Worm (Caenorhabditis elegans) whole organism, L4 larva: ENCODE results near the gene oig-5.

Source experiments
- ama-1 ChIP-seq: fragments of 150-350 bp; optimal IDR thresholded peaks from 2 replicates; lab custom pipeline; 2014; ENCODE audit warnings: inconsistent platforms, mixed read lengths
- dmd-6 ChIP-seq: fragments of 200-800 bp; sonication (Bioruptor generic); IDR thresholded peaks from 2 replicates; pipeline ENCODE4 v1.3.6; 2022; ENCODE audit warnings: missing genetic modification reagents, missing genetic modification characterization, missing compliant biosample characterization
- fkh-10 ChIP-seq: fragments of 150-350 bp; optimal IDR thresholded peaks from 2 replicates; lab custom pipeline; 2014; ENCODE audit warnings: missing biosample characterization, missing genetic modification reagents, missing genetic modification characterization
- lin-1 ChIP-seq: fragments of 200-800 bp; sonication (Bioruptor generic); IDR thresholded peaks from 2 replicates; pipeline ENCODE4 v1.3.6; 2022; ENCODE audit warnings: missing genetic modification reagents, missing genetic modification characterization, missing compliant biosample characterization
- lin-13 ChIP-seq: fragments of 150-350 bp; optimal IDR thresholded peaks from 2 replicates; lab custom pipeline; 2014; ENCODE audit warnings: missing biosample characterization, missing genetic modification reagents, missing genetic modification characterization
- lin-15B ChIP-seq: fragments of 150-350 bp; sonication (generic microtip); optimal IDR thresholded peaks from 3 replicates; lab custom pipeline; 2014; ENCODE audit warnings: missing biosample characterization, missing genetic modification characterization
- mdl-1 ChIP-seq, 2 experiments: fragments of 150-350 bp in 1 of 2; sonication (generic microtip) in 1 of 2; optimal IDR thresholded peaks; 2 replicates each; lab custom pipeline; 2014 to 2017; ENCODE audit warnings: missing biosample characterization in 2 of 2, missing genetic modification characterization in 2 of 2
- nhr-237 ChIP-seq: sonication (generic microtip); optimal IDR thresholded peaks from 2 replicates; lab custom pipeline; 2017; ENCODE audit warnings: missing biosample characterization, missing genetic modification characterization
- nhr-28 ChIP-seq: fragments of 150-350 bp; optimal IDR thresholded peaks from 2 replicates; lab custom pipeline; 2014; ENCODE audit warnings: missing biosample characterization, missing genetic modification characterization
- sdz-12 ChIP-seq: fragments of 200-800 bp; sonication (Bioruptor generic); optimal IDR thresholded peaks from 2 replicates; lab custom pipeline; 2018; ENCODE audit warnings: mild to moderate bottlenecking, missing genetic modification characterization, missing compliant biosample characterization
- skn-1 ChIP-seq: fragments of 150-350 bp; optimal IDR thresholded peaks from 2 replicates; lab custom pipeline; 2014; ENCODE audit warnings: missing biosample characterization, missing genetic modification characterization
- unc-39 ChIP-seq: sonication (generic microtip); optimal IDR thresholded peaks from 2 replicates; lab custom pipeline; 2017; ENCODE audit warnings: missing biosample characterization, missing genetic modification characterization
- zfp-3 ChIP-seq: fragments of 200-800 bp; sonication (Bioruptor generic); conservative IDR thresholded peaks from 2 replicates; pipeline ENCODE4 v1.3.6; 2022; ENCODE audit warnings: missing genetic modification reagents, missing genetic modification characterization, missing compliant biosample characterization

- TF ChIP-seq lin-15B (tag; lab: Kevin White, UChicago) (no peak), lin-13 (GFP tag; lab: Kevin White, UChicago) (no peak), zfp-3 (GFP tag; lab: Robert Waterston, UW) (no peak), unc-39 (no peak), mdl-1 (tag; optimal IDR thresholded peaks at IDR 0.05; lab: Kevin White, UChicago) (no peak), skn-1 (tag; lab: Kevin White, UChicago) (no peak), nhr-28 (no peak), sdz-12 (no peak), nhr-237 (tag; lab: Kevin White, UChicago) (no peak), lin-1 (GFP tag; lab: Robert Waterston, UW) (no peak), ama-1 (no peak), dmd-6 (no peak), fkh-10 (no peak)
Observed at ce11 chrIV:14757786-14758185, 49.2 kb upstream of the oig-5 start.
